Worm (Caenorhabditis elegans) whole organism, late embryonic: Measurements from ENCODE around the gene nasp-2.

Source experiments
- C08G9.2 ChIP-seq: sonication (generic microtip); optimal IDR thresholded peaks from 2 replicates; lab custom pipeline; 2016; ENCODE audit warnings: mild to moderate bottlenecking, missing genetic modification characterization, moderate library complexity, missing compliant biosample characterization
- F13H6.1 ChIP-seq: sonication (generic microtip); optimal IDR thresholded peaks from 2 replicates; lab custom pipeline; 2016; ENCODE audit warnings: missing genetic modification characterization, missing compliant biosample characterization
- T23F11.4 ChIP-seq: fragments of 200-800 bp; sonication (Bioruptor generic); optimal IDR thresholded peaks from 2 replicates; lab custom pipeline; 2018; ENCODE audit warnings: mild to moderate bottlenecking, missing genetic modification characterization, missing compliant biosample characterization
- ama-1 ChIP-seq: fragments of 150-350 bp; optimal IDR thresholded peaks from 2 replicates; lab custom pipeline; 2014
- ceh-19 ChIP-seq: fragments of 200-800 bp; sonication (Bioruptor generic); optimal IDR thresholded peaks from 2 replicates; lab custom pipeline; 2018; ENCODE audit warnings: mild to moderate bottlenecking, missing genetic modification characterization, missing compliant biosample characterization
- ceh-2 ChIP-seq: sonication (generic microtip); optimal IDR thresholded peaks from 2 replicates; lab custom pipeline; 2016; ENCODE audit warnings: missing genotype, missing genetic modification characterization, missing compliant biosample characterization
- ceh-22 ChIP-seq: sonication (generic microtip); optimal IDR thresholded peaks from 2 replicates; lab custom pipeline; 2017; ENCODE audit warnings: missing biosample characterization, missing genetic modification characterization
- ceh-30 ChIP-seq: fragments of 150-350 bp; optimal IDR thresholded peaks from 2 replicates; lab custom pipeline; 2014; ENCODE audit warnings: missing biosample characterization, missing genetic modification characterization
- ceh-31 ChIP-seq: sonication (generic microtip); optimal IDR thresholded peaks from 2 replicates; lab custom pipeline; 2016; ENCODE audit warnings: missing genetic modification characterization, missing compliant biosample characterization
- ceh-34 ChIP-seq: sonication (generic microtip); optimal IDR thresholded peaks from 2 replicates; lab custom pipeline; 2016; ENCODE audit warnings: mild to moderate bottlenecking, missing genetic modification characterization, missing compliant biosample characterization
- ceh-45 ChIP-seq: fragments of 200-800 bp; sonication (Bioruptor generic); IDR thresholded peaks from 2 replicates; pipeline ENCODE4 v1.3.6; 2022; ENCODE audit warnings: missing genetic modification reagents, missing genetic modification characterization, missing compliant biosample characterization
- ceh-48 ChIP-seq: sonication (generic microtip); optimal IDR thresholded peaks from 2 replicates; lab custom pipeline; 2016; ENCODE audit warnings: missing genetic modification characterization, inconsistent platforms, missing compliant biosample characterization
- ceh-9 ChIP-seq: sonication (generic microtip); optimal IDR thresholded peaks from 2 replicates; lab custom pipeline; 2016; ENCODE audit warnings: mild to moderate bottlenecking, missing genetic modification characterization, inconsistent platforms, missing compliant biosample characterization
- che-1 ChIP-seq: sonication (generic microtip); optimal IDR thresholded peaks from 2 replicates; lab custom pipeline; 2016; ENCODE audit warnings: mild to moderate bottlenecking, missing genetic modification characterization, missing compliant biosample characterization
- elt-2 ChIP-seq: sonication (generic microtip); optimal IDR thresholded peaks from 2 replicates; lab custom pipeline; 2016; ENCODE audit warnings: missing genetic modification reagents, missing genetic modification characterization, missing compliant biosample characterization
- elt-4 ChIP-seq: sonication (generic microtip); optimal IDR thresholded peaks from 2 replicates; lab custom pipeline; 2016; ENCODE audit warnings: missing genetic modification characterization, missing compliant biosample characterization
- ets-4 ChIP-seq: sonication (generic microtip); optimal IDR thresholded peaks from 2 replicates; lab custom pipeline; 2016; ENCODE audit warnings: missing genetic modification characterization, missing compliant biosample characterization
- fax-1 ChIP-seq: sonication (generic microtip); optimal IDR thresholded peaks from 2 replicates; lab custom pipeline; 2016; ENCODE audit warnings: missing genotype, missing genetic modification characterization, missing compliant biosample characterization
- fkh-10 ChIP-seq: fragments of 150-350 bp; optimal IDR thresholded peaks from 2 replicates; lab custom pipeline; 2014; ENCODE audit warnings: missing biosample characterization, missing genetic modification reagents, missing genetic modification characterization
- hlh-13 ChIP-seq: fragments of 200-800 bp; sonication (Bioruptor generic); optimal IDR thresholded peaks from 2 replicates; lab custom pipeline; 2018; ENCODE audit warnings: mild to moderate bottlenecking, missing genetic modification characterization, missing compliant biosample characterization
- hlh-30 ChIP-seq: sonication (generic microtip); optimal IDR thresholded peaks from 2 replicates; lab custom pipeline; 2017; ENCODE audit warnings: antibody characterized with exemption, missing genetic modification characterization, missing compliant biosample characterization; ENCODE audit not compliant: insufficient read depth
- hlh-8 ChIP-seq: sonication (generic microtip); optimal IDR thresholded peaks from 2 replicates; lab custom pipeline; 2016; ENCODE audit warnings: missing genotype, missing genetic modification characterization, missing compliant biosample characterization
- lim-6 ChIP-seq: sonication (generic microtip); optimal IDR thresholded peaks from 2 replicates; lab custom pipeline; 2016; ENCODE audit warnings: missing genetic modification characterization, missing compliant biosample characterization
- madf-2 ChIP-seq: sonication (generic microtip); optimal IDR thresholded peaks from 2 replicates; lab custom pipeline; 2017; ENCODE audit warnings: missing genetic modification characterization, missing compliant biosample characterization
- nfya-1 ChIP-seq: sonication (generic microtip); optimal IDR thresholded peaks from 2 replicates; lab custom pipeline; 2017; ENCODE audit warnings: missing genetic modification characterization, mild to moderate bottlenecking, missing compliant biosample characterization, antibody characterized with exemption, moderate library complexity
- nhr-232 ChIP-seq: sonication (generic microtip); optimal IDR thresholded peaks from 2 replicates; lab custom pipeline; 2016; ENCODE audit warnings: missing genetic modification characterization, missing compliant biosample characterization
- npax-4 ChIP-seq: sonication (generic microtip); optimal IDR thresholded peaks from 2 replicates; lab custom pipeline; 2016; ENCODE audit warnings: missing genetic modification characterization, missing compliant biosample characterization
- pat-9 ChIP-seq: fragments of 200-800 bp; sonication (Bioruptor generic); optimal IDR thresholded peaks from 2 replicates; lab custom pipeline; 2018; ENCODE audit warnings: mild to moderate bottlenecking, missing genetic modification characterization, moderate library complexity, missing compliant biosample characterization
- pax-1 ChIP-seq: fragments of 150-350 bp; optimal IDR thresholded peaks from 2 replicates; lab custom pipeline; 2014; ENCODE audit warnings: missing biosample characterization, missing genetic modification characterization
- pha-2 ChIP-seq: sonication (generic microtip); optimal IDR thresholded peaks from 2 replicates; lab custom pipeline; 2017; ENCODE audit warnings: mild to moderate bottlenecking, missing genetic modification characterization, missing compliant biosample characterization
- ref-2 ChIP-seq: sonication (generic microtip); optimal IDR thresholded peaks from 2 replicates; lab custom pipeline; 2016; ENCODE audit warnings: missing genetic modification characterization, missing compliant biosample characterization
- rnt-1 ChIP-seq: sonication (generic microtip); optimal IDR thresholded peaks from 2 replicates; lab custom pipeline; 2016; ENCODE audit warnings: missing genetic modification characterization, missing compliant biosample characterization
- sdc-2 ChIP-seq: sonication (generic microtip); optimal IDR thresholded peaks from 2 replicates; lab custom pipeline; 2016; ENCODE audit warnings: missing genotype, missing genetic modification characterization, missing compliant biosample characterization
- sox-4 ChIP-seq: sonication (generic microtip); optimal IDR thresholded peaks from 2 replicates; lab custom pipeline; 2017; ENCODE audit warnings: mild to moderate bottlenecking, missing genetic modification characterization, inconsistent platforms, missing compliant biosample characterization
- tbx-2 ChIP-seq: sonication (generic microtip); optimal IDR thresholded peaks from 2 replicates; lab custom pipeline; 2016; ENCODE audit warnings: missing genetic modification characterization, missing compliant biosample characterization
- tbx-7 ChIP-seq: sonication (generic microtip); optimal IDR thresholded peaks from 2 replicates; lab custom pipeline; 2016; ENCODE audit warnings: missing genotype, missing genetic modification characterization, missing compliant biosample characterization
- unc-42 ChIP-seq: sonication (generic microtip); optimal IDR thresholded peaks from 2 replicates; lab custom pipeline; 2016; ENCODE audit warnings: missing genotype, missing genetic modification characterization, missing compliant biosample characterization
- unc-55 ChIP-seq: sonication (generic microtip); optimal IDR thresholded peaks from 2 replicates; lab custom pipeline; 2017; ENCODE audit warnings: missing biosample characterization, missing genetic modification reagents, missing genetic modification characterization
- unc-86 ChIP-seq: sonication (generic microtip); optimal IDR thresholded peaks from 2 replicates; lab custom pipeline; 2016; ENCODE audit warnings: missing genetic modification characterization, missing compliant biosample characterization
- zip-5 ChIP-seq: sonication (generic microtip); optimal IDR thresholded peaks from 2 replicates; lab custom pipeline; 2016; ENCODE audit warnings: missing genetic modification characterization, missing compliant biosample characterization

nasp-2 gene

ce11 chrV:13313045-13313623 is 1.1 kb upstream of the nasp-2 start, which contains the start of gene C50B6.3:
C50B6.3 (plus strand) TSS chrV:13313573.
- TF ChIP-seq rnt-1 (tag; lab: Kevin White, UChicago) (peak; percentile 53), sdc-2 (tag; lab: Kevin White, UChicago) (peak; percentile 47), T23F11.4 (no peak), C08G9.2 (tag; lab: Kevin White, UChicago) (peak; percentile 92), pax-1 (tag; lab: Kevin White, UChicago) (no peak), ceh-19 (GFP tag; lab: Kevin White, UChicago) (no peak), zip-5 (tag; lab: Kevin White, UChicago) (peak; percentile 28), ceh-31 (tag; lab: Kevin White, UChicago) (peak; percentile 88), sox-4 (tag; lab: Kevin White, UChicago) (no peak), ets-4 (tag; lab: Kevin White, UChicago) (peak; percentile 85), hlh-8 (tag; lab: Kevin White, UChicago) (peak; percentile 74), ceh-34 (peak; percentile 39), hlh-13 (no peak), fax-1 (tag; lab: Kevin White, UChicago) (peak; percentile 12), lim-6 (tag; lab: Kevin White, UChicago) (peak; percentile 17), unc-42 (tag; lab: Kevin White, UChicago) (peak; percentile 72), tbx-7 (tag; lab: Kevin White, UChicago) (peak; percentile 65), pha-2 (no peak), ceh-30 (tag; lab: Kevin White, UChicago) (no peak), ceh-48 (tag; lab: Kevin White, UChicago) (peak; percentile 49), ceh-2 (tag; lab: Kevin White, UChicago) (peak; percentile 89), ceh-22 (tag; lab: Kevin White, UChicago) (no peak), ref-2 (tag; lab: Kevin White, UChicago) (peak; percentile 74), fkh-10 (no peak), ceh-9 (tag; lab: Kevin White, UChicago) (no peak), tbx-2 (tag; lab: Kevin White, UChicago) (peak; percentile 80), che-1 (tag; lab: Kevin White, UChicago) (no peak), nfya-1 (tag; lab: Kevin White, UChicago) (peak; percentile 38), madf-2 (tag; lab: Kevin White, UChicago) (no peak), ama-1 (lab: Kevin White, UChicago) (no peak), unc-55 (peak; percentile 26)

- TF ChIP-seq lim-6 (tag; lab: Kevin White, UChicago) (no peak), pax-1 (tag; lab: Kevin White, UChicago) (no peak), npax-4 (tag; lab: Kevin White, UChicago) (no peak), sdc-2 (tag; lab: Kevin White, UChicago) (no peak), tbx-7 (tag; lab: Kevin White, UChicago) (no peak), unc-86 (tag; lab: Kevin White, UChicago) (no peak), elt-4 (no peak), nhr-232 (tag; lab: Kevin White, UChicago) (no peak), tbx-2 (tag; lab: Kevin White, UChicago) (no peak), pha-2 (no peak), F13H6.1 (tag; lab: Kevin White, UChicago) (no peak), hlh-30 (tag; lab: Kevin White, UChicago) (no peak), che-1 (tag; lab: Kevin White, UChicago) (no peak), hlh-8 (tag; lab: Kevin White, UChicago) (no peak), ceh-45 (GFP tag; lab: Robert Waterston, UW) (no peak), elt-2 (no peak), pat-9 (tag; lab: Kevin White, UChicago) (no peak), ceh-48 (tag; lab: Kevin White, UChicago) (no peak), ceh-31 (tag; lab: Kevin White, UChicago) (no peak), T23F11.4 (no peak)
Observed at ce11 chrV:13309806-13310205, 2.3 kb downstream of the nasp-2 start.
